Worm (Caenorhabditis elegans): ENCODE results near the gene enpl-1.

- TF ChIP-seq B0019.2 (GFP tag; conservative IDR thresholded peaks at IDR 0.05) (no peak), let-526 (GFP tag; IDR thresholded peaks at IDR 0.05) (no peak), K12H6.12 (tag; optimal IDR thresholded peaks at IDR 0.05) (no peak), tlf-1 (GFP tag; optimal IDR thresholded peaks at IDR 0.05) (no peak), rpc-1 (optimal IDR thresholded peaks at IDR 0.05) (no peak), rpc-1 (tag; optimal IDR thresholded peaks at IDR 0.05) (no peak), nhr-179 (tag; optimal IDR thresholded peaks at IDR 0.05) (no peak), atf-7 (tag; optimal IDR thresholded peaks at IDR 0.05) (no peak), ztf-6 (GFP tag; IDR thresholded peaks at IDR 0.05) (no peak), dpl-1 (GFP tag; optimal IDR thresholded peaks at IDR 0.05) (no peak), ztf-26 (tag; optimal IDR thresholded peaks at IDR 0.05) (no peak)
Observed at ce11 chrIV:11111898-11112297, 7.2 kb upstream of the enpl-1 start.

Data from whole organism, young adult.